Worm (Caenorhabditis elegans) whole organism, L1 larva: Measurements from ENCODE around the gene ncx-6.
"Not testable (repeated sequence)": the region's sequence is repeated elsewhere in the genome, so short reads cannot be mapped to it uniquely, and the experiment has no call there.

Experiments
- C16A3.4 ChIP-seq: fragments of 150-350 bp; optimal IDR thresholded peaks from 2 replicates; lab custom pipeline; 2014; ENCODE audit warnings: missing biosample characterization, missing genetic modification characterization
- F16B12.6 ChIP-seq: fragments of 150-350 bp; optimal IDR thresholded peaks from 2 replicates; lab custom pipeline; 2014; ENCODE audit warnings: missing biosample characterization, missing genetic modification characterization
- Y116A8C.19 ChIP-seq: sonication (generic microtip); optimal IDR thresholded peaks from 2 replicates; lab custom pipeline; 2016; ENCODE audit warnings: missing compliant biosample characterization, missing genetic modification characterization, borderline replicate concordance
- alr-1 ChIP-seq: fragments of 200-800 bp; sonication (Bioruptor generic); optimal IDR thresholded peaks from 2 replicates; lab custom pipeline; 2018; ENCODE audit warnings: borderline replicate concordance, mild to moderate bottlenecking, missing genetic modification characterization, missing compliant biosample characterization
- ama-1 ChIP-seq: fragments of 150-350 bp; optimal IDR thresholded peaks from 2 replicates; lab custom pipeline; 2014
- ceh-63 ChIP-seq: fragments of 200-800 bp; sonication (Bioruptor generic); optimal IDR thresholded peaks from 2 replicates; lab custom pipeline; 2018; ENCODE audit warnings: mild to moderate bottlenecking, missing genetic modification characterization, missing compliant biosample characterization
- ceh-8 ChIP-seq: fragments of 200-800 bp; sonication (Bioruptor generic); optimal IDR thresholded peaks from 2 replicates; lab custom pipeline; 2018; ENCODE audit warnings: mild to moderate bottlenecking, missing genetic modification characterization, moderate library complexity, missing compliant biosample characterization
- ceh-82 ChIP-seq, 3 experiments: fragments of 150-350 bp in 1 of 3; sonication (generic microtip) in 2 of 3; optimal IDR thresholded peaks; 2 replicates each; lab custom pipeline; 2014 to 2017; ENCODE audit warnings: missing biosample characterization in 3 of 3, missing genetic modification characterization in 3 of 3
- ceh-88 ChIP-seq: fragments of 200-800 bp; sonication (Bioruptor generic); IDR thresholded peaks from 2 replicates; pipeline ENCODE4 v1.3.6; 2022; ENCODE audit warnings: missing genetic modification characterization, missing compliant biosample characterization
- ceh-90 ChIP-seq: sonication (generic microtip); optimal IDR thresholded peaks from 2 replicates; lab custom pipeline; 2016; ENCODE audit warnings: missing genetic modification characterization, missing compliant biosample characterization
- ces-1 ChIP-seq: fragments of 150-350 bp; optimal IDR thresholded peaks from 2 replicates; lab custom pipeline; 2014; ENCODE audit warnings: missing biosample characterization, missing genetic modification reagents, missing genetic modification characterization
- dsc-1 ChIP-seq: sonication (generic microtip); optimal IDR thresholded peaks from 2 replicates; lab custom pipeline; 2016; ENCODE audit warnings: mild to moderate bottlenecking, missing genetic modification characterization, missing compliant biosample characterization
- efl-1 ChIP-seq, 4 experiments: fragments of 150-350 bp; optimal IDR thresholded peaks in 3 of 4; peaks in 1 of 4; 1 replicate in 1 of 4; 2 replicates in 3 of 4; lab custom pipeline; 2014; ENCODE audit warnings: missing biosample characterization in 2 of 4, missing genetic modification characterization in 2 of 4, missing genetic modification reagents in 2 of 4
- egl-13 ChIP-seq: sonication (generic microtip); optimal IDR thresholded peaks from 2 replicates; lab custom pipeline; 2016; ENCODE audit warnings: missing genotype, missing genetic modification reagents, missing genetic modification characterization, missing compliant biosample characterization
- egl-27 ChIP-seq, 2 experiments: fragments of 150-350 bp in 1 of 2; sonication (generic microtip); optimal IDR thresholded peaks; 3 replicates each; lab custom pipeline; 2017 to 2018; ENCODE audit warnings: missing biosample characterization in 2 of 2, missing genetic modification characterization in 2 of 2, missing genetic modification reagents in 2 of 2
- elt-2 ChIP-seq: sonication (generic microtip); optimal IDR thresholded peaks from 2 replicates; lab custom pipeline; 2016; ENCODE audit warnings: missing genetic modification characterization, mild to moderate bottlenecking, inconsistent platforms, missing compliant biosample characterization, missing genetic modification reagents
- elt-3 ChIP-seq, 6 experiments: fragments of 150-350 bp in 1 of 6; sonication (generic microtip); optimal IDR thresholded peaks; 2 replicates each; lab custom pipeline; 2017 to 2018; ENCODE audit warnings: missing biosample characterization in 6 of 6, missing genetic modification characterization in 6 of 6, inconsistent platforms in 1 of 6
- ets-5 ChIP-seq: fragments of 200-800 bp; sonication (Bioruptor generic); IDR thresholded peaks from 2 replicates; pipeline ENCODE4 v1.3.6; 2022; ENCODE audit warnings: missing genetic modification characterization, missing compliant biosample characterization
- fkh-4 ChIP-seq: sonication (generic microtip); optimal IDR thresholded peaks from 2 replicates; lab custom pipeline; 2016; ENCODE audit warnings: missing compliant biosample characterization, missing genetic modification characterization, borderline replicate concordance
- fkh-8 ChIP-seq: sonication (generic microtip); optimal IDR thresholded peaks from 2 replicates; lab custom pipeline; 2016; ENCODE audit warnings: mild to moderate bottlenecking, missing genetic modification characterization, missing compliant biosample characterization
- fos-1 ChIP-seq: fragments of 150-350 bp; optimal IDR thresholded peaks from 2 replicates; lab custom pipeline; 2014; ENCODE audit warnings: missing biosample characterization, missing genetic modification characterization
- grh-1 ChIP-seq: fragments of 200-800 bp; sonication (Bioruptor generic); IDR thresholded peaks from 2 replicates; pipeline ENCODE4 v1.3.6; 2022; ENCODE audit warnings: missing genetic modification reagents, missing genetic modification characterization, missing compliant biosample characterization
- hlh-17 ChIP-seq: fragments of 200-800 bp; sonication (Bioruptor generic); optimal IDR thresholded peaks from 2 replicates; lab custom pipeline; 2018; ENCODE audit warnings: missing genetic modification characterization, mild to moderate bottlenecking, missing compliant biosample characterization, moderate library complexity, borderline replicate concordance
- irx-1 ChIP-seq: sonication (generic microtip); optimal IDR thresholded peaks from 2 replicates; lab custom pipeline; 2016; ENCODE audit warnings: missing genetic modification characterization, missing compliant biosample characterization
- lin-13 ChIP-seq: fragments of 150-350 bp; optimal IDR thresholded peaks from 2 replicates; lab custom pipeline; 2014; ENCODE audit warnings: missing biosample characterization, missing genetic modification reagents, missing genetic modification characterization
- lin-35 ChIP-seq, 2 experiments: fragments of 150-350 bp; optimal IDR thresholded peaks; 2 replicates each; lab custom pipeline; 2014; ENCODE audit warnings: missing biosample characterization in 2 of 2, missing genetic modification characterization in 2 of 2, missing genetic modification reagents in 2 of 2
- lin-39 ChIP-seq: fragments of 150-350 bp; optimal IDR thresholded peaks from 2 replicates; lab custom pipeline; 2014; ENCODE audit warnings: missing biosample characterization, missing genetic modification reagents, missing genetic modification characterization
- nhr-12 ChIP-seq: sonication (generic microtip); optimal IDR thresholded peaks from 2 replicates; lab custom pipeline; 2017; ENCODE audit warnings: missing biosample characterization, missing genetic modification characterization
- nhr-19 ChIP-seq: fragments of 200-800 bp; sonication (Bioruptor generic); conservative IDR thresholded peaks from 2 replicates; pipeline ENCODE4 v1.3.6; 2022; ENCODE audit warnings: missing genetic modification characterization, missing compliant biosample characterization
- nhr-20 ChIP-seq: sonication (generic microtip); optimal IDR thresholded peaks from 2 replicates; lab custom pipeline; 2016; ENCODE audit warnings: mild to moderate bottlenecking, missing genetic modification characterization, missing compliant biosample characterization
- nhr-47 ChIP-seq: sonication (generic microtip); optimal IDR thresholded peaks from 2 replicates; lab custom pipeline; 2016; ENCODE audit warnings: mild to moderate bottlenecking, missing genetic modification characterization, moderate library complexity, missing compliant biosample characterization
- nhr-71 ChIP-seq: sonication (generic microtip); optimal IDR thresholded peaks from 2 replicates; lab custom pipeline; 2016; ENCODE audit warnings: mild to moderate bottlenecking, missing genetic modification characterization, moderate library complexity, missing compliant biosample characterization
- nhr-76 ChIP-seq: sonication (generic microtip); optimal IDR thresholded peaks from 2 replicates; lab custom pipeline; 2017; ENCODE audit warnings: missing biosample characterization, missing genetic modification characterization
- nhr-77 ChIP-seq: fragments of 150-350 bp; optimal IDR thresholded peaks from 2 replicates; lab custom pipeline; 2014; ENCODE audit warnings: missing biosample characterization, missing genetic modification characterization
- nhr-84 ChIP-seq: sonication (generic microtip); optimal IDR thresholded peaks from 2 replicates; lab custom pipeline; 2017; ENCODE audit warnings: missing biosample characterization, missing genetic modification characterization
- nhr-85 ChIP-seq: sonication (generic microtip); peaks from one replicate; lab custom pipeline; 2016; ENCODE audit warnings: missing genetic modification characterization, inconsistent platforms, missing compliant biosample characterization
- pag-3 ChIP-seq: sonication (generic microtip); optimal IDR thresholded peaks from 2 replicates; lab custom pipeline; 2017; ENCODE audit warnings: missing genetic modification characterization, mild to moderate bottlenecking, missing compliant biosample characterization, antibody characterized with exemption, borderline replicate concordance; ENCODE audit not compliant: insufficient read depth
- snpc-4 ChIP-seq: fragments of 150-350 bp; optimal IDR thresholded peaks from 2 replicates; lab custom pipeline; 2014; ENCODE audit warnings: missing biosample characterization, missing genetic modification characterization
- snu-23 ChIP-seq: sonication (generic microtip); optimal IDR thresholded peaks from 2 replicates; lab custom pipeline; 2016; ENCODE audit warnings: missing genetic modification characterization, missing compliant biosample characterization
- swsn-7 ChIP-seq: sonication (generic microtip); optimal IDR thresholded peaks from 2 replicates; lab custom pipeline; 2016; ENCODE audit warnings: missing genetic modification characterization, missing compliant biosample characterization
- tbx-2 ChIP-seq: sonication (generic microtip); optimal IDR thresholded peaks from 2 replicates; lab custom pipeline; 2016; ENCODE audit warnings: missing genetic modification characterization, missing compliant biosample characterization
- tlp-1 ChIP-seq: fragments of 150-350 bp; optimal IDR thresholded peaks from 2 replicates; lab custom pipeline; 2014; ENCODE audit warnings: missing biosample characterization, missing genetic modification characterization
- unc-86 ChIP-seq: sonication (generic microtip); optimal IDR thresholded peaks from 2 replicates; lab custom pipeline; 2016; ENCODE audit warnings: missing genetic modification characterization, missing compliant biosample characterization
- xbp-1 ChIP-seq: sonication (generic microtip); optimal IDR thresholded peaks from 2 replicates; lab custom pipeline; 2016; ENCODE audit warnings: missing genetic modification characterization, missing compliant biosample characterization
- zip-4 ChIP-seq: fragments of 200-800 bp; sonication (Bioruptor generic); optimal IDR thresholded peaks from 2 replicates; lab custom pipeline; 2018; ENCODE audit warnings: mild to moderate bottlenecking, missing genetic modification characterization, moderate library complexity, missing compliant biosample characterization

Gene ncx-6

ce11 chrIII:9682729-9683128 is 31.0 kb downstream of the ncx-6 start, which contains the start of gene C07A9.5:
Gene C07A9.5, minus strand, starts transcription at chrIII:9682829.
- TF ChIP-seq lin-13 (GFP tag; lab: Kevin White, UChicago); lin-35 (GFP tag; optimal IDR thresholded peaks at IDR 0.05; lab: Kevin White, UChicago); fos-1 (tag; lab: Kevin White, UChicago): not testable (repeated sequence)

DNA sequence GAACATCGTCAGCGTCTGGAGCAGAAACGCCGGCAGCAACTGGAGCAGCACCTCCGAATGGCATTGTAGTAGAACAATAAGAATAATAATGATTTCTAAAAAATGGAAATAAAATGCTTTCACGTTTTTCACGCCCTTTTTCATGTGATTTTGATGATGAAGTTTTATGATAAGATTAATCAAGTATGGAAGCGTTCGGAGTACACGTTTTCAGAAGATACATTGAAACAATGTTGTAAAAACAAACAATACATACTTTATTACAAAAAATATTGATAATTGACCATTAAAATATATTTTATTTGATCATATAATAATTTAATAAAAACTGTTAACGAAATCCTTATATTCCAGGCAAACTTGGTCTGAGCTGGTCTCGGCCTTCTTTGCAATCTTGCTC is 32.5 kb downstream of the ncx-6 start, which contains the start of gene C07A9.13:
C07A9.13 (minus strand) TSS at position 101 of the 400 bp plus-strand sequence.
- TF ChIP-seq egl-13, alr-1, tlp-1 (tag; lab: Kevin White, UChicago): not testable (repeated sequence)

DNA sequence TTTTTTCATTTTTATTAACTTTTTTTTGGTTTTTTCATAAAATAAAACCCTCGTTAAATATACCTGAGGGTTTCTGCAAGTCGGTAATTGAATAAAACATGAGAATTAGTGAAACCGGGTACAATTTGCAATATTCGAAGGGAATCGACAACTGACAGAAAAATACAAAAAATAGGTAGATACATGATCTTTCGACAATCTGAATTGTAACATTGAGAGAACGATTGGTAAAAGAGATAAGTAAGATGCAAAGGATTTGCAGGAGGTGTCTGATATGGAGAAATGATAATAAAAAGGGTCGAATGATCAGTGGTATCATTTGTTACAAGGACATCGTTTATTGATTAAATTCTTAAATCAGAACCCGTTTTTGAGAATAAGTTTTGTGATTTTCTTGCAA is 34.9 kb downstream of the ncx-6 start, which contains the start of gene ugt-60:
ugt-60 (minus strand) TSS at position 233 of the 400 bp plus-strand sequence.
- TF ChIP-seq ceh-90 (tag; lab: Kevin White, UChicago): no peak
- TF ChIP-seq elt-3 (tag; optimal IDR thresholded peaks at IDR 0.05; lab: Kevin White, UChicago): peak in 3 of 6 experiments; percentile 23 to 47 (median 33)
- TF ChIP-seq pag-3 (tag; lab: Kevin White, UChicago): no peak
- no peak for TF ChIP-seq C16A3.4 (tag; lab: Kevin White, UChicago)
- TF ChIP-seq nhr-85 (tag; lab: Kevin White, UChicago): peak; percentile 56
- TF ChIP-seq egl-27 (tag; optimal IDR thresholded peaks at IDR 0.05; lab: Kevin White, UChicago): no peak
- TF ChIP-seq snpc-4 (tag; lab: Kevin White, UChicago): no peak
- TF ChIP-seq ceh-63 (GFP tag; lab: Kevin White, UChicago): no peak
- TF ChIP-seq ces-1 (GFP tag; lab: Kevin White, UChicago): no peak
- no peak for TF ChIP-seq ceh-8 (GFP tag; lab: Kevin White, UChicago)
- TF ChIP-seq ceh-88 (GFP tag; lab: Robert Waterston, UW): no peak
- no peak for TF ChIP-seq tbx-2
- no peak for TF ChIP-seq nhr-20
- TF ChIP-seq swsn-7 (tag; lab: Kevin White, UChicago): no peak
- TF ChIP-seq elt-2 (tag; lab: Kevin White, UChicago): no peak

- TF ChIP-seq nhr-71 (tag; lab: Kevin White, UChicago): peak; percentile 71
- no peak for TF ChIP-seq irx-1 (tag; lab: Kevin White, UChicago)
- TF ChIP-seq snu-23: no peak
- TF ChIP-seq ceh-90 (tag; lab: Kevin White, UChicago): no peak
- no peak for TF ChIP-seq grh-1 (GFP tag; lab: Robert Waterston, UW)
- TF ChIP-seq nhr-47 (tag; lab: Kevin White, UChicago): peak; percentile 44
- TF ChIP-seq lin-39 (tag; lab: Kevin White, UChicago): no peak
- TF ChIP-seq fkh-4: no peak
- TF ChIP-seq xbp-1 (tag; lab: Kevin White, UChicago): no peak
- no peak for TF ChIP-seq ets-5 (GFP tag; lab: Robert Waterston, UW)
- TF ChIP-seq ceh-82 (tag; optimal IDR thresholded peaks at IDR 0.05; lab: Kevin White, UChicago): no peak
- no peak for TF ChIP-seq unc-86 (tag; lab: Kevin White, UChicago)
- no peak for TF ChIP-seq nhr-19
- no peak for TF ChIP-seq ama-1 (lab: Kevin White, UChicago)
- no peak for TF ChIP-seq egl-27 (tag; optimal IDR thresholded peaks at IDR 0.05; lab: Kevin White, UChicago)
- no peak for TF ChIP-seq nhr-77 (tag; lab: Kevin White, UChicago)
- no peak for TF ChIP-seq nhr-12 (tag; lab: Kevin White, UChicago)
- TF ChIP-seq swsn-7 (tag; lab: Kevin White, UChicago): no peak
- no peak for TF ChIP-seq lin-35 (GFP tag; optimal IDR thresholded peaks at IDR 0.05; lab: Kevin White, UChicago)
- no peak for TF ChIP-seq nhr-84
- no peak for TF ChIP-seq nhr-76
- TF ChIP-seq fkh-8 (tag; lab: Kevin White, UChicago): peak; percentile 59
- no peak for TF ChIP-seq hlh-17
- TF ChIP-seq fos-1 (tag; lab: Kevin White, UChicago): no peak
- no peak for TF ChIP-seq F16B12.6
- no peak for TF ChIP-seq Y116A8C.19
- TF ChIP-seq alr-1 (tag; lab: Kevin White, UChicago): no peak
- no peak for TF ChIP-seq zip-4 (GFP tag; lab: Kevin White, UChicago)
- TF ChIP-seq efl-1 (optimal IDR thresholded peaks at IDR 0.05; lab: Kevin White, UChicago): no peak
- no peak for TF ChIP-seq efl-1 (GFP tag; optimal IDR thresholded peaks at IDR 0.05 in 1 of 2; lab: Kevin White, UChicago)
- TF ChIP-seq dsc-1: peak; percentile 70
Measured at ce11 chrIII:9669546-9669945, 44.2 kb downstream of the ncx-6 start.
